Fruit fly (Drosophila melanogaster) whole organism, adult: ENCODE measurements around the gene CG14085.

Experiments
- CG11617 ChIP-seq: fragments of 200-800 bp; sonication (Bioruptor generic); optimal IDR thresholded peaks from 2 replicates; lab custom pipeline; 2017; ENCODE audit warnings: mild to moderate bottlenecking, missing biosample characterization, missing genetic modification reagents, missing genetic modification characterization
- CG12768 ChIP-seq: fragments of 200-800 bp; sonication (Bioruptor generic); optimal IDR thresholded peaks from 2 replicates; lab custom pipeline; 2017; ENCODE audit warnings: missing biosample characterization, missing genetic modification characterization, mild to moderate bottlenecking, moderate library complexity, missing genetic modification reagents
- CG14711 ChIP-seq: fragments of 200-800 bp; sonication (Bioruptor generic); optimal IDR thresholded peaks from 2 replicates; lab custom pipeline; 2018; ENCODE audit warnings: missing biosample characterization, mild to moderate bottlenecking, missing genetic modification characterization, moderate library complexity
- CG1620 ChIP-seq: fragments of 200-800 bp; sonication (Bioruptor generic); optimal IDR thresholded peaks from 2 replicates; lab custom pipeline; 2016; ENCODE audit warnings: missing biosample characterization, missing genetic modification characterization
- CG33017 ChIP-seq: fragments of 200-800 bp; sonication (Bioruptor generic); optimal IDR thresholded peaks from 2 replicates; lab custom pipeline; 2018; ENCODE audit warnings: missing biosample characterization, mild to moderate bottlenecking, missing genetic modification characterization, moderate library complexity
- CG5204 ChIP-seq: fragments of 200-800 bp; sonication (Bioruptor generic); optimal IDR thresholded peaks from 2 replicates; lab custom pipeline; 2016; ENCODE audit warnings: missing biosample characterization, missing genetic modification characterization
- CG7045 ChIP-seq: fragments of 200-800 bp; sonication (Bioruptor generic); optimal IDR thresholded peaks from 2 replicates; lab custom pipeline; 2017; ENCODE audit warnings: missing biosample characterization, mild to moderate bottlenecking, missing genetic modification characterization
- CG7101 ChIP-seq: fragments of 200-800 bp; sonication (Bioruptor generic); optimal IDR thresholded peaks from 2 replicates; lab custom pipeline; 2018; ENCODE audit warnings: missing biosample characterization, mild to moderate bottlenecking, missing genetic modification characterization, moderate library complexity
- Clk ChIP-seq: fragments of 200-800 bp; sonication (Bioruptor generic); optimal IDR thresholded peaks from 2 replicates; lab custom pipeline; 2017; ENCODE audit warnings: missing biosample characterization, missing genetic modification characterization
- Crg-1 ChIP-seq: fragments of 200-800 bp; sonication (Bioruptor generic); optimal IDR thresholded peaks from 2 replicates; lab custom pipeline; 2016; ENCODE audit warnings: missing biosample characterization, missing genetic modification characterization
- Hr96 ChIP-seq: fragments of 200-800 bp; sonication (Bioruptor generic); optimal IDR thresholded peaks from 2 replicates; lab custom pipeline; 2016; ENCODE audit warnings: missing biosample characterization, missing genetic modification characterization
- Mnt ChIP-seq: fragments of 200-800 bp; sonication (Bioruptor generic); optimal IDR thresholded peaks from 2 replicates; lab custom pipeline; 2016; ENCODE audit warnings: missing biosample characterization, mild to moderate bottlenecking, missing genetic modification characterization
- bab1 ChIP-seq: fragments of 200-800 bp; sonication (Bioruptor generic); optimal IDR thresholded peaks from 3 replicates; lab custom pipeline; 2019; ENCODE audit warnings: missing biosample characterization, mild to moderate bottlenecking, missing genetic modification characterization, moderate library complexity
- cic ChIP-seq: fragments of 200-800 bp; sonication (Bioruptor generic); optimal IDR thresholded peaks from 2 replicates; lab custom pipeline; 2017; ENCODE audit warnings: missing biosample characterization, mild to moderate bottlenecking, missing genetic modification characterization, moderate library complexity
- cnc ChIP-seq, 2 experiments: fragments of >200 bp; optimal IDR thresholded peaks; 2 replicates each; lab custom pipeline; 2017
- kay ChIP-seq: fragments of 200-800 bp; sonication (Bioruptor generic); peaks from one replicate; lab custom pipeline; 2016; ENCODE audit warnings: missing biosample characterization, missing genetic modification characterization, borderline replicate concordance
- ovo ChIP-seq: fragments of 200-800 bp; sonication (Bioruptor generic); optimal IDR thresholded peaks from 2 replicates; lab custom pipeline; 2016; ENCODE audit warnings: missing biosample characterization, missing genetic modification characterization
- pad ChIP-seq: fragments of 200-800 bp; sonication (Bioruptor generic); optimal IDR thresholded peaks from 3 replicates; lab custom pipeline; 2017; ENCODE audit warnings: missing biosample characterization, missing genetic modification characterization, mild to moderate bottlenecking, moderate library complexity, missing genetic modification reagents
- tj ChIP-seq: fragments of 200-800 bp; sonication (Bioruptor generic); optimal IDR thresholded peaks from 3 replicates; lab custom pipeline; 2017; ENCODE audit warnings: missing biosample characterization, mild to moderate bottlenecking, missing genetic modification characterization, moderate library complexity
- toe ChIP-seq: fragments of 200-800 bp; sonication (Bioruptor generic); optimal IDR thresholded peaks from 2 replicates; lab custom pipeline; 2016; ENCODE audit warnings: missing biosample characterization, missing genetic modification characterization

The CG14085 gene

dm6 chr3L:19314877-19315276 lies 45.7 kb downstream of the CG14085 start:
- no peak for TF ChIP-seq CG33017 (tag; lab: Kevin White, UChicago)
- no peak for TF ChIP-seq CG7045 (GFP tag; lab: Kevin White, UChicago)
- TF ChIP-seq CG5204 (GFP tag; lab: Kevin White, UChicago) = no peak
- TF ChIP-seq CG11617 (GFP tag; lab: Kevin White, UChicago) = no peak
- no peak for TF ChIP-seq pad
- TF ChIP-seq CG1620 (GFP tag; lab: Kevin White, UChicago) = no peak
- no peak for TF ChIP-seq tj (GFP tag; lab: Kevin White, UChicago)
- TF ChIP-seq Crg-1 (GFP tag; lab: Kevin White, UChicago) = no peak
- TF ChIP-seq ovo (GFP tag; lab: Kevin White, UChicago) = no peak
- no peak for TF ChIP-seq cic (GFP tag; lab: Kevin White, UChicago)
- TF ChIP-seq cnc (optimal IDR thresholded peaks at IDR 0.05; lab: Kevin White, UChicago) = no peak
- TF ChIP-seq toe (GFP tag; lab: Kevin White, UChicago) = no peak
- no peak for TF ChIP-seq Hr96 (GFP tag; lab: Kevin White, UChicago)
- no peak for TF ChIP-seq Mnt (GFP tag; lab: Kevin White, UChicago)
- TF ChIP-seq Clk (GFP tag; lab: Kevin White, UChicago) = no peak
- no peak for TF ChIP-seq CG14711
- TF ChIP-seq bab1 (GFP tag; lab: Kevin White, UChicago) = no peak
- no peak for TF ChIP-seq CG7101 (tag; lab: Kevin White, UChicago)
- no peak for TF ChIP-seq CG12768 (GFP tag; lab: Kevin White, UChicago)
- no peak for TF ChIP-seq kay (GFP tag; lab: Kevin White, UChicago)

- TF ChIP-seq pad (no peak), bab1 (GFP tag; lab: Kevin White, UChicago) (no peak), Hr96 (GFP tag; lab: Kevin White, UChicago) (no peak), Mnt (GFP tag; lab: Kevin White, UChicago) (no peak), toe (GFP tag; lab: Kevin White, UChicago) (no peak), tj (GFP tag; lab: Kevin White, UChicago) (no peak), CG5204 (GFP tag; lab: Kevin White, UChicago) (no peak), Clk (GFP tag; lab: Kevin White, UChicago) (no peak), cnc (optimal IDR thresholded peaks at IDR 0.05; lab: Kevin White, UChicago) (no peak), CG11617 (GFP tag; lab: Kevin White, UChicago) (no peak), CG1620 (GFP tag; lab: Kevin White, UChicago) (no peak), CG7101 (tag; lab: Kevin White, UChicago) (no peak), CG12768 (GFP tag; lab: Kevin White, UChicago) (no peak), cic (GFP tag; lab: Kevin White, UChicago) (no peak)
Observed at dm6 chr3L:19316638-19317037, 47.5 kb downstream of the CG14085 start.
